Worm (Caenorhabditis elegans): ENCODE data around the gene nmy-1.

DNA sequence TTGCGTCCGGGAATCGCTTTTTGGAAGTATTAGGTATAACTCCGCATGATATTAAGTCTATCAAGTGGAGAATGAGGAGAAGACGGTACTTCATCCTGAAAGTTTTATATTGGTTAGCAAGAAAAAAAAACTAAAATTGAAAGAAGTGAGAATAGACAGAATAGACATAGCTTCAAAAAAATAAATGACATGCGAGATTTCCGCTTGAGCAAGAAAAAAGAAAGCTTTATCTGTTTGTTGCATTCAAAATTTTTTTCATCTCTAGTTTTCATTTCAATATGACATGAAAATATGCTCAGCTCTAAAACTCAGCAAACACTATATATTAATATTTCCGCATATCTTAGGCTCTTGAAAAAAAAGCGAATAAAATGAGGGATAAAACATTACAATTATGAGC lies 14.6 kb downstream of the nmy-1 start, which contains the start of gene hst-3.2:
- TF ChIP-seq ceh-9 (tag; optimal IDR thresholded peaks at IDR 0.05), result no peak
- TF ChIP-seq skn-1 (tag; optimal IDR thresholded peaks at IDR 0.05), result no peak
- no peak for TF ChIP-seq elt-1 (tag; optimal IDR thresholded peaks at IDR 0.05)
- no peak for TF ChIP-seq daf-12 (tag; optimal IDR thresholded peaks at IDR 0.05)
- no peak for TF ChIP-seq fos-1 (tag; optimal IDR thresholded peaks at IDR 0.05)
- TF ChIP-seq unc-62 (GFP tag; optimal IDR thresholded peaks at IDR 0.05), result no peak
- TF ChIP-seq nhr-28 (tag; optimal IDR thresholded peaks at IDR 0.05), result no peak
- TF ChIP-seq unc-39 (tag; optimal IDR thresholded peaks at IDR 0.05), result no peak
- no peak for TF ChIP-seq eor-1 (tag; optimal IDR thresholded peaks at IDR 0.05)
- TF ChIP-seq ceh-82 (tag; optimal IDR thresholded peaks at IDR 0.05), result no peak
- no peak for TF ChIP-seq pha-4 (tag; optimal IDR thresholded peaks at IDR 0.05)
- TF ChIP-seq nhr-76 (tag; optimal IDR thresholded peaks at IDR 0.05), result no peak
- TF ChIP-seq elt-3 (tag; optimal IDR thresholded peaks at IDR 0.05), result no peak
- no peak for TF ChIP-seq nhr-11 (tag; optimal IDR thresholded peaks at IDR 0.05)

All from whole organism, L3 larva.